Fruit fly (Drosophila melanogaster) S2 (cell line): ENCODE measurements around the gene CG9288.

Experiments
- CG8478 ChIP-seq: fragments of >200 bp; optimal IDR thresholded peaks from 2 replicates; lab custom pipeline; 2018
- CTCF ChIP-seq, 2 experiments: fragments of >200 bp; optimal IDR thresholded peaks; 2 replicates each; lab custom pipeline; 2018

DNA sequence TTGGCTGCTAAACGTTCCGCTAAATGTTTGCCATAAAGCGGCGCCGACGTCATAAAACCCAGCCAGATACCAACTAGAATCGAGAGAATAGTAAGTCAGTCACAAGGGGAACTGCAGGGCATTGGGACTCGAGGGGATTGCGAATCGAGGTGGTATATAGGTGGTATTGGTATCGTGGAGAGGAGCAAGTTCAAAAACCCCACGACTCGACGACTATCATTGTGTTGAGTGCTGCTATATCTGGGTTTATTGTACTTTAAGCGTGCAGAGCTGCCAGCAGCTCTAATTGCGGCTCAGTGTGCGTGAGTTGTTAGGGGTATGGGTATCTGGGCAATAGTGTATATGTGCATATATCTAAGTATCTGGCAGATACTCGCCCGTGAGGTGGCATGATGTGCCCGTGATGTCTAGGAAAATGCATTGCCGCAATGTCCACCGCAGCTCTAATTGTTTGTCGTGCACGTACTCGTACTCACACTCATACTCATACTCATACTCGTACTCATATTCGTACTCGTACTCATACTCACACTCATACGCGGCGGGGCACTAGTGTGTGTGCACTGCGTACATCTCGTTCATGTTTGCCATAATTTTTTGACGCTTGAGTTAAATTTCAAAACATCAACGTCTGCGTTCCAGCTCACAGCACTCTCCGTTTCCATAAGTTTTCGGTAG is 26.7 kb downstream of the CG9288 start:
- TF ChIP-seq CTCF (optimal IDR thresholded peaks at IDR 0.05; lab: Kevin White, UChicago): no peak
- TF ChIP-seq CG8478 (lab: Kevin White, UChicago): no peak
